Fruit fly (Drosophila melanogaster): Measurements from ENCODE around the gene CG13801.

CG13801 gene

DNA sequence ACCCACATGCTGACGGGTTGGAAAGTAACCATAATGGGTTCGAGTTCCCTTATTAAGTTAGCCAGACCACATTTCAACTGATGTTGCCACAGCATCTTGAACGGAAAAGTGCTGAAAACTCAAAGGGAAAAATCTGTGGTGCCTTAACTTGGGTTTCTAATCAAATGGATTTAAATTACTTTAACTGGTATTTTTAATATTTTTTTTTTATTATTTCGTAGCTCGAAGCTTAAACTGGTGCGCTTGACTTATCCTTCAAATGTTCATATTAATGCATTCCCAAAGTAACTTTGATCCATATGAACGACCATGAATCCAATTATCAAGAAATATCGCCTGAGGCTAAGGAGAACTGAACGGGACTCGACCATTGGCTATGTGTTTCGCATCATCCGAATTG is at the start of gene CG13801:
CG13801 (plus strand) TSS at position 301 of the 400 bp plus-strand sequence.
- TF ChIP-seq CG8478 (optimal IDR thresholded peaks at IDR 0.05): no peak
- TF ChIP-seq Dll (optimal IDR thresholded peaks at IDR 0.05): no peak

DNA sequence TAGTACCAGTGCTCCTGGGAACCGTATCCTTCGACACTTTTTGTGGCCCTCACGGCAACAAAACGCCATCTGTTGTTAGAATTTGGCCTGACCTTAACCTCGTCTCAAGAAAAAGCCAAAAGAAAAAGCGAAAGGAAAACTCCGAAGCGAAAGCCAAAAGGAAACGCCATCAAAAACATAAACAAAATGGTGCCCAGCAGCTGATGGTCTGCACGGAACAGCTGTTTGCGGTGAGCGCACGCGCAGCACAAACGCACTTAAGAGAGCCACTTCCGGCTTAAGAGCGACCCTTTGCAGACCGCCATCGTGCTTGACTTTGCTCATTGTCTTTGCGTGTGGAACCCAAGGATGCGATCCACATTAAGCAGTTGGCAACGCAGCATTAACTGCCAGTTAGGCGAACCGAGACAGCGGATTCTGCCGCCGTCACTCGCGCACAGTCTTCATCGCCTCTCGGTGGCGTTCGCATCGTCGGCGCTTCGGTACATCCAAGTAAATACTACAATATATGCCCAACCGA is 38.0 kb upstream of the CG13801 start, which contains the start of gene MsR1:
MsR1 (plus strand) TSS at position 437 of the 520 bp plus-strand sequence.
- TF ChIP-seq EcR (GFP tag; optimal IDR thresholded peaks at IDR 0.05): no peak
- TF ChIP-seq psq (optimal IDR thresholded peaks at IDR 0.05): no peak
- no peak for TF ChIP-seq pan (optimal IDR thresholded peaks at IDR 0.05)
- TF ChIP-seq usp (GFP tag; optimal IDR thresholded peaks at IDR 0.05): no peak

DNA sequence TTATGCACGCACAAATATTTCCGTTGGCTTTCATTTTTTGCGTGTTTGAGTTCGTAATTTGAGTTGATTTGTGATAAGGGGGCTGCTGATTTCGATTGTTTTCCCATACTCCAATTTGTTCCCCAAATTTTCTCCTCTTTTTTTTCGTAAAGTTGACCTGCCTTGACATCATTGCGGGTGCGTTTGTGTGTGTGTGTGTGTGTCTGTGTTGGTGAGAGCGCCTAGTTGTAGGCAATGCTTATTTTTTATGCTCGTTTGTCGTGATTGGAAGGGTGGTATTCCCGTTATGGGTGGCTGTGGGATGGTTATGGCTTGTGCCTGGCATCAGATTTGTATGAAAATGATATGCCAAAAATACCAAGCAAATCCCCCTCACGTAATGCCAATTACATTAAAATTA is 35.1 kb upstream of the CG13801 start:
- no peak for TF ChIP-seq psq (optimal IDR thresholded peaks at IDR 0.05)
- TF ChIP-seq EcR (GFP tag; optimal IDR thresholded peaks at IDR 0.05): no peak
- TF ChIP-seq pan (optimal IDR thresholded peaks at IDR 0.05): no peak
- TF ChIP-seq usp (GFP tag; optimal IDR thresholded peaks at IDR 0.05): no peak
- no peak for TF ChIP-seq CG8478 (optimal IDR thresholded peaks at IDR 0.05)
- TF ChIP-seq Dll (optimal IDR thresholded peaks at IDR 0.05): no peak

- TF ChIP-seq CG8478 (optimal IDR thresholded peaks at IDR 0.05) (no peak), pan (optimal IDR thresholded peaks at IDR 0.05) (no peak), Dll (optimal IDR thresholded peaks at IDR 0.05) (no peak), usp (GFP tag; optimal IDR thresholded peaks at IDR 0.05) (no peak), EcR (GFP tag; optimal IDR thresholded peaks at IDR 0.05) (no peak), psq (optimal IDR thresholded peaks at IDR 0.05) (no peak)
These were observed 31.6 kb upstream of the CG13801 start for dm6 chr3L:2328804-2329203.

DNA sequence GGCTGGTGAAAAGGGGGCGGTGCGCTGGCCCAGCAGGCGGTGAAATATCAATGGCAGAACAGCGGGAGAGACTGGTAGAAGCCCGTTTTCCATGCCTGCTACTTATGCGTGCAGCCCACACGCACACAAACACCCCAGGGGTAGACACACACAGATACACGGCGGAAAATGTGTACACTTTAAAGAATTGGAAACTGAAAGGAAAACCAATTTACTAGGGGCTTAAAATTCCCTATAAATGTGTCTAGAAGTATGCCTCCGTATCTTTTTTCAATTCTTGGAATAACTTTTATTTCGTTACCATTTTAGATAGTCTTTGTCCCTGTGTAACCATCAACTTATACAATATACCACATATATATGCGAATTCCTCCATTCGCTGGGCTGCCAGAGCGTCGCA is 28.1 kb upstream of the CG13801 start:
- no peak for TF ChIP-seq usp (GFP tag; optimal IDR thresholded peaks at IDR 0.05)

DNA sequence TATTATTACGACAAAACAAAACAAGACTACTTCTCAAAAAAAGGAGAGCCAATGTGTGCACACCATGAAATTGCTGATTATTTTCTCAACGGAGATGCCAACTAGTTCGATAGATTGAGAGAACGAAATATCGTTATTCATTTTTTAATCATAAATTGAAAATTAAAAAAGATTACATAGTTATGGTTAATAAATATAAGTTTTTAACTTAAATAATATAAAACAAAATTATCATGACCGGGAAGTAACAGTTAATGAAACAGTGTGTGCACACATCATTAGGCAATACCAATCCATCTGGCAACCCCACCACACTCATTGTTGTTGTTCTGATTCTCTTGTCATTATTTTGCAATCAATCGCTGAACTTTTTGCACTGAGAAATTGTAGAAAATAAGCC is 11.5 kb downstream of the CG13801 start, which contains the start of the genes CG1317 and CG8993:
CG1317 (minus strand) TSS at position 58 of the 400 bp plus-strand sequence.
CG8993 (plus strand) TSS at position 318 of the 400 bp plus-strand sequence.
- TF ChIP-seq usp (GFP tag; optimal IDR thresholded peaks at IDR 0.05) (no peak), psq (optimal IDR thresholded peaks at IDR 0.05) (no peak), pan (optimal IDR thresholded peaks at IDR 0.05) (no peak), EcR (GFP tag; optimal IDR thresholded peaks at IDR 0.05) (no peak), CG8478 (optimal IDR thresholded peaks at IDR 0.05) (no peak), Dll (optimal IDR thresholded peaks at IDR 0.05) (no peak)

- TF ChIP-seq CG8478 (optimal IDR thresholded peaks at IDR 0.05) (no peak), EcR (GFP tag; optimal IDR thresholded peaks at IDR 0.05) (no peak), usp (GFP tag; optimal IDR thresholded peaks at IDR 0.05) (no peak), Dll (optimal IDR thresholded peaks at IDR 0.05) (no peak), psq (optimal IDR thresholded peaks at IDR 0.05) (no peak), pan (optimal IDR thresholded peaks at IDR 0.05) (no peak)
These were observed 13.2 kb downstream of the CG13801 start, which contains the start of the genes mRpL23 and CG9004 for dm6 chr3L:2373421-2374043. TSS of gene mRpL23 (minus strand) at chr3L:2373704. TSS of gene CG9004 (plus strand) at chr3L:2373728.

DNA sequence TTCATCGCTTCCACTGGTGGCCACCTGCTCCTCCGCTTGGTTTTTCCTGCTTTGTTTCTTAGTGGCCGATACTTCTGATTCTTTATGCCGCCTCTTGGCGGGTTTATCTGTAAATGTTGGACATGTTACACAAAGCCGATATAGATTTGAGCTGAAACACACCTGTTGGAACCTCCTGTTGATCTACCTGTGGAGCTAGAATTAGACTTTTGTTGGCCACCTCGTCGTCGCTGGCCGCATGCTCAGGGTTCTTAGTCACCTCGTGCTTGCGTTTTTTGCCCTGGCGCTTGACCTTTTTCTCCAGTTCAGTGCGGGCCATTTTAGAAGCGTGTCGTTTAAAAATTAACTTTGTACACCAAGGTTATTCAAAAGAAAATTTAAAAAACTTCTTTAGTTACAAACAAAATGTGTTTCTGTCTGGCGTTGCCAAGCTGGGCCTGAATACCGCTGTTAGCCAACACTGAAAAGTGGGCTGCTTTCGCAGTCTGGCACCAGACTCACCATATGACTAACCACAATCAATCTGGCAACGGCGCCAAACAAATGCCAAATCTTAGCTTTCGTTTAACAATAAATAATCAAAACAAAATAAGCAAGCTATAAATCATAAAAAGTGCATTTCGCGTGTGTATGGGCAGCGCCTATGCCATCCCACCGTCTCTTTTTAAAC is 16.9 kb downstream of the CG13801 start, which contains the start of the genes CG15877 and Svil:
CG15877 (minus strand) TSS at position 443 of the 670 bp plus-strand sequence.
Svil (plus strand) TSS at position 542 of the 670 bp plus-strand sequence.
- TF ChIP-seq CG8478 (optimal IDR thresholded peaks at IDR 0.05): no peak
- TF ChIP-seq EcR (GFP tag; optimal IDR thresholded peaks at IDR 0.05): no peak
- TF ChIP-seq pan (optimal IDR thresholded peaks at IDR 0.05): no peak
- no peak for TF ChIP-seq usp (GFP tag; optimal IDR thresholded peaks at IDR 0.05)
- no peak for TF ChIP-seq Dll (optimal IDR thresholded peaks at IDR 0.05)

- TF ChIP-seq usp (GFP tag; optimal IDR thresholded peaks at IDR 0.05) (no peak), pan (optimal IDR thresholded peaks at IDR 0.05) (no peak), CG8478 (optimal IDR thresholded peaks at IDR 0.05) (no peak)
These were observed 18.2 kb downstream of the CG13801 start for dm6 chr3L:2378549-2378948.

DNA sequence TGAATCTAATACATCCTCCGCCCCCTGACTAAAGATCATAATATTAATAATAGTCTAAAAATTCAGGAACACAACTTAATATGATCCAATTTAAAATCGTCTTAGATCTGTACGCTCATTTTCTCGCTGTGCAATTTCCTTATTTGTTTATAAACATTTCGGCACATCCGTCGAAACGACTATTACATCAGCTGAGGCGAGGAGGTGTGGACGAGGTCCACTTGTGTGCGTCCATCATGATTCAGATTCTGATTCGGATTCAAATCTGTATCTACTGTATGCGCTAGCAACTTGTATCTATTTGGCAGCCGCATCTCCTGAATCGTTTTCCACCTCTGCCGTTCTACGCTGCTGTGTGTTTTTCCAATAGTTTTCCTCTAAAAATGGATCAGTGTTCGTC is 19.1 kb downstream of the CG13801 start:
- TF ChIP-seq psq (optimal IDR thresholded peaks at IDR 0.05): no peak

DNA sequence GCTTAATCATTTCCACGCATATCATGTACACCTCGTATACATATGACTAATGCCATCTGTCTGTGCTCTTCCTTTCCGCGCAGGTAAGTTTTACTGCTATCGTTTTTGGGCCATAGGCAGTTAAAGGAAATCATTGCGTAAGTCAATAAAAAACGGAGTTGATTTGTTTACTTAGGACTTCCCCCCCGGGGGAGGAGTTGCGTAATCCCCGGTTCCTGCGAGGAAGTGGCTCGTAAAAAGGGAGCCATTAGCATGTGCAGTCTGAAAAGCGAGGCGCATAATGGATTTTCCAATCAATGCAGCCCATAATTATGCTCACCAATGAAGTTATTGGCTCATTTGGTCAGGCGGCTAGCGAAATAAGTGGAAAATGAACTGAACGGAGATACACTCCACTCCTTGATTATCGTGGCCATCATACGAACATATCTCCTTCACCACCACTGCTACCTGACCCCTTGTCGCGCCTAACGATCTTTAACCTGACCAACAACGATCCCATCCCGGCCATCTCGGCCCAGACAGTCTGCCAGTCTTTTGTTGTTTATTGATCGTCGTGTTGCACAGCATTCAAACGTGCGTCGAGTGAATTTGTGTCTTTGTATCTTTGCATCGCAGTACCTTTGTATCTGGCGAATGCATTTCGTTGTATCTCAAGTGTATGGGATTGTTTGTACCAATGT is 25.1 kb downstream of the CG13801 start:
- TF ChIP-seq usp (GFP tag; optimal IDR thresholded peaks at IDR 0.05): no peak
- TF ChIP-seq pan (optimal IDR thresholded peaks at IDR 0.05): no peak
- no peak for TF ChIP-seq psq (optimal IDR thresholded peaks at IDR 0.05)

DNA sequence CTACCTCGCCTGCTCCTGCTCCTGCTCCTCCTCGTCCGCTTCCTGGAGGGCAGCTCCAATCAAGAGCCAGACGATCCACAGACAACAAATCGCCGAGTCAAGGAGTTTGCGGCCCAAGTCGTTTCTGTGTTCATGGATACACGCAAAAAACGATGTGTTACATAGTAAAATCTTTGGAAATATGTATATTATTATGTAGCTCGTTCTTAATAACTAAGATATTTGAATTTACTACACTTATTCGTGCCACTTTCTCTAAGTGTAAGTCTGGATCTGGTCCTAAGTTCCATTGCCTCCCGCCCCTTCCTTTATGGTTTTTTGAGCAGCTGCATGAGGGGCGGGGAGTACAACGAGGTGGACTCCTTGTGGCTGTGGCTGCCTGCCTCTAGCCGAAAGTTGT is 26.1 kb downstream of the CG13801 start:
- TF ChIP-seq CG8478 (optimal IDR thresholded peaks at IDR 0.05): no peak
- no peak for TF ChIP-seq usp (GFP tag; optimal IDR thresholded peaks at IDR 0.05)
- no peak for TF ChIP-seq pan (optimal IDR thresholded peaks at IDR 0.05)
- TF ChIP-seq Dll (optimal IDR thresholded peaks at IDR 0.05): no peak
- no peak for TF ChIP-seq EcR (GFP tag; optimal IDR thresholded peaks at IDR 0.05)
- no peak for TF ChIP-seq psq (optimal IDR thresholded peaks at IDR 0.05)
